Fruit fly (Drosophila melanogaster): Measurements from ENCODE around the gene Cpr65Ax2.

Cpr65Ax2 gene

dm6 chr3L:6173826-6174255 is 23.2 kb upstream of the Cpr65Ax2 start, which contains the start of the genes fmt and CG7376 (continued):
- TF ChIP-seq Hr78 (GFP tag; optimal IDR thresholded peaks at IDR 0.05) (no peak), CG4820 (GFP tag; optimal IDR thresholded peaks at IDR 0.05) (no peak), gce (GFP tag; IDR thresholded peaks at IDR 0.05) (no peak), CG4404 (GFP tag; IDR thresholded peaks at IDR 0.05) (no peak), CG18764 (GFP tag; optimal IDR thresholded peaks at IDR 0.05) (no peak), CG11456 (GFP tag; IDR thresholded peaks at IDR 0.05) (no peak), Nf-YB (GFP tag; optimal IDR thresholded peaks at IDR 0.05) (no peak), Spps (tag; optimal IDR thresholded peaks at IDR 0.05) (no peak), B-H1 (GFP tag; IDR thresholded peaks at IDR 0.05) (no peak), Atf6 (GFP tag; IDR thresholded peaks at IDR 0.05) (no peak), CG6791 (GFP tag; IDR thresholded peaks at IDR 0.05; ENCODE audit: partially characterized antibody) (peak; percentile 80), HmgD (GFP tag; optimal IDR thresholded peaks at IDR 0.05) (no peak), toy (GFP tag; IDR thresholded peaks at IDR 0.05) (no peak), lilli (GFP tag; optimal IDR thresholded peaks at IDR 0.05) (peak; percentile 34), CG17328 (GFP tag; IDR thresholded peaks at IDR 0.05) (no peak), maf-S (GFP tag; optimal IDR thresholded peaks at IDR 0.05) (no peak), sd (tag; optimal IDR thresholded peaks at IDR 0.05) (no peak), CG32767 (GFP tag; IDR thresholded peaks at IDR 0.05) (no peak), Hmr (GFP tag; optimal IDR thresholded peaks at IDR 0.05) (no peak), CG1832 (GFP tag; optimal IDR thresholded peaks at IDR 0.05) (no peak), CG17612 (GFP tag; IDR thresholded peaks at IDR 0.05) (no peak), CG34422 (GFP tag; IDR thresholded peaks at IDR 0.05) (no peak), ab (GFP tag; optimal IDR thresholded peaks at IDR 0.05) (no peak), zfh1 (GFP tag; IDR thresholded peaks at IDR 0.05) (no peak), croc (GFP tag; conservative IDR thresholded peaks at IDR 0.05) (no peak), CG12104 (GFP tag; optimal IDR thresholded peaks at IDR 0.05) (peak; percentile 34), pnt (GFP tag; optimal IDR thresholded peaks at IDR 0.05) (no peak), slp2 (GFP tag; optimal IDR thresholded peaks at IDR 0.05) (no peak), CG6654 (GFP tag; optimal IDR thresholded peaks at IDR 0.05) (no peak), Tbp (GFP tag; optimal IDR thresholded peaks at IDR 0.05) (no peak), Adf1 (GFP tag; IDR thresholded peaks at IDR 0.05) (no peak), CG17829 (tag; optimal IDR thresholded peaks at IDR 0.05) (peak; percentile 69), CG12391 (tag; optimal IDR thresholded peaks at IDR 0.05) (peak; percentile 68), kay (GFP tag; optimal IDR thresholded peaks at IDR 0.05) (no peak), CG12236 (GFP tag; optimal IDR thresholded peaks at IDR 0.05) (no peak), CG10431 (GFP tag; optimal IDR thresholded peaks at IDR 0.05) (no peak), gcm (GFP tag; optimal IDR thresholded peaks at IDR 0.05) (no peak), insv (GFP tag; optimal IDR thresholded peaks at IDR 0.05) (no peak), ci (GFP tag; IDR thresholded peaks at IDR 0.05) (no peak), Dp (GFP tag; optimal IDR thresholded peaks at IDR 0.05) (peak; percentile 64), CG1792 (GFP tag; optimal IDR thresholded peaks at IDR 0.05) (no peak), CG17186 (GFP tag; optimal IDR thresholded peaks at IDR 0.05) (peak; percentile 39), TFAM (GFP tag; optimal IDR thresholded peaks at IDR 0.05) (no peak), CG7372 (GFP tag; IDR thresholded peaks at IDR 0.05) (no peak), CG7271 (tag; optimal IDR thresholded peaks at IDR 0.05) (no peak), Oli (tag; optimal IDR thresholded peaks at IDR 0.05) (no peak), CTCF (GFP tag; optimal IDR thresholded peaks at IDR 0.05) (no peak), CG9932 (GFP tag; IDR thresholded peaks at IDR 0.05) (no peak), Oaz (GFP tag; IDR thresholded peaks at IDR 0.05) (no peak), CHES-1-like (GFP tag; optimal IDR thresholded peaks at IDR 0.05) (no peak), gfzf (GFP tag; optimal IDR thresholded peaks at IDR 0.05) (no peak), CG6854 (GFP tag; optimal IDR thresholded peaks at IDR 0.05) (no peak), Fer3 (tag; optimal IDR thresholded peaks at IDR 0.05) (no peak), CG10959 (GFP tag; IDR thresholded peaks at IDR 0.05) (no peak)
